Worm (Caenorhabditis elegans): Measurements from ENCODE around the gene ZC477.2.

DNA sequence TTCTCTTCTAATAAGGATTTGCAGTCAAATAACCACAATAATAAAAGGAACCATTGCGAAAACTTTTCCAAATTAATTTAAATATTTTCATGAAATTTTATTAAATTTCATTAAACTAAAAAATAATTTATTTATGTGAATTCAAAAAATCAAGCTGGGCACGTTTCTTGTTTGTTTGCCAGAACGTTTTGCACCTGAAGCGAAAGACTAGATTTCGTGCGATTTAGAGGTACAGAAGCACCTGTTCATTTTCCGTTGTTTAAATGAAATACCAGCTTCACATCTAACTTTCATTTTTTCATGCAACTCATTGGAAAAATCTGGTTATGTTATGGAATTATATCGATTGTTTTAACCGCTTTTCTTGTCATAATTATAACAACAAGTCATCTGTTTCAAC lies 35.9 kb upstream of the ZC477.2 start, which contains the start of gene srg-48:
- TF ChIP-seq hmbx-1 (tag; optimal IDR thresholded peaks at IDR 0.05) (no peak), ets-7 (tag; optimal IDR thresholded peaks at IDR 0.05) (no peak)

Data from whole organism, early embryonic.